Fruit fly (Drosophila melanogaster) whole organism, embryonic: Measurements from ENCODE around the gene Chd64.
A peak's percentile ranks its signal among the peaks of the same experiment; 100 is the strongest.

Experiments
- Atf-2 ChIP-seq: fragments of 200-800 bp; sonication (Bioruptor generic); optimal IDR thresholded peaks from 2 replicates; lab custom pipeline; 2016; ENCODE audit warnings: missing biosample characterization, missing genetic modification characterization
- Awh ChIP-seq: fragments of 200-800 bp; sonication (Bioruptor generic); IDR thresholded peaks from 2 replicates; pipeline ENCODE4, ENCODE4 v1.3.6; 2022; ENCODE audit warnings: missing biosample characterization, missing genetic modification characterization
- Bgb ChIP-seq: fragments of 200-800 bp; sonication (Bioruptor generic); IDR thresholded peaks from 2 replicates; pipeline ENCODE4 v1.3.6; 2022; ENCODE audit warnings: missing biosample characterization, missing genetic modification characterization; ENCODE audit not compliant: partially characterized antibody
- CG1024 ChIP-seq: fragments of 200-800 bp; sonication (Bioruptor generic); IDR thresholded peaks from 2 replicates; pipeline ENCODE4 v1.3.6; 2022; ENCODE audit warnings: missing biosample characterization, missing genetic modification characterization
- CG11093 ChIP-seq: fragments of 200-800 bp; sonication (Bioruptor generic); IDR thresholded peaks from 3 replicates; pipeline ENCODE4 v1.3.6; 2022; ENCODE audit warnings: missing biosample characterization, missing genetic modification characterization
- CG11398 ChIP-seq: fragments of 200-800 bp; sonication (Bioruptor generic); optimal IDR thresholded peaks from 2 replicates; lab custom pipeline; 2016; ENCODE audit warnings: missing biosample characterization, missing genetic modification characterization
- CG11696 ChIP-seq: fragments of 200-800 bp; sonication (Bioruptor generic); IDR thresholded peaks from 2 replicates; pipeline ENCODE4 v1.3.6; 2022; ENCODE audit warnings: missing biosample characterization, missing genetic modification characterization
- CG12071 ChIP-seq: fragments of 200-800 bp; sonication (Bioruptor generic); optimal IDR thresholded peaks from 3 replicates; lab custom pipeline; 2018; ENCODE audit warnings: missing biosample characterization, mild to moderate bottlenecking, missing genetic modification characterization
- CG12769 ChIP-seq: fragments of 200-800 bp; sonication (Bioruptor generic); optimal IDR thresholded peaks from 2 replicates; lab custom pipeline; 2019; ENCODE audit warnings: missing biosample characterization, mild to moderate bottlenecking, missing genetic modification characterization, moderate library complexity
- CG14014 ChIP-seq: fragments of 200-800 bp; sonication (Bioruptor generic); IDR thresholded peaks from 2 replicates; pipeline ENCODE4 v1.3.6; 2022; ENCODE audit warnings: missing biosample characterization, missing genetic modification characterization
- CG14860 ChIP-seq: fragments of 200-800 bp; sonication (Bioruptor generic); IDR thresholded peaks from 3 replicates; pipeline ENCODE4 v1.3.6; 2022; ENCODE audit warnings: missing biosample characterization, missing genetic modification characterization; ENCODE audit not compliant: partially characterized antibody
- CG18011 ChIP-seq: fragments of 200-800 bp; sonication (Bioruptor generic); optimal IDR thresholded peaks from 2 replicates; lab custom pipeline; 2017; ENCODE audit warnings: missing biosample characterization, missing genetic modification characterization, mild to moderate bottlenecking, moderate library complexity, missing genotype
- CG1832 ChIP-seq: fragments of 200-800 bp; sonication (Bioruptor generic); optimal IDR thresholded peaks from 2 replicates; lab custom pipeline; 2017; ENCODE audit warnings: missing biosample characterization, mild to moderate bottlenecking, missing genetic modification characterization, inconsistent platforms
- CG2202 ChIP-seq: fragments of 200-800 bp; sonication (Bioruptor generic); optimal IDR thresholded peaks from 2 replicates; lab custom pipeline; 2018; ENCODE audit warnings: missing biosample characterization, mild to moderate bottlenecking, missing genetic modification characterization
- CG3838 ChIP-seq: fragments of 200-800 bp; sonication (Bioruptor generic); optimal IDR thresholded peaks from 3 replicates; lab custom pipeline; 2016; ENCODE audit warnings: missing biosample characterization, missing genetic modification characterization
- CG3995 ChIP-seq: fragments of 200-800 bp; sonication (Bioruptor generic); optimal IDR thresholded peaks from 3 replicates; lab custom pipeline; 2016; ENCODE audit warnings: missing biosample characterization, missing genetic modification characterization
- CG5953 ChIP-seq: fragments of 200-800 bp; sonication (Bioruptor generic); IDR thresholded peaks from 2 replicates; pipeline ENCODE4 v1.3.6; 2022; ENCODE audit warnings: missing biosample characterization, missing genetic modification characterization
- CG6254 ChIP-seq: fragments of 200-800 bp; sonication (Bioruptor generic); optimal IDR thresholded peaks from 3 replicates; lab custom pipeline; 2017; ENCODE audit warnings: mild to moderate bottlenecking, missing biosample characterization, missing genetic modification reagents, missing genetic modification characterization
- CG6683 ChIP-seq: fragments of 200-800 bp; sonication (Bioruptor generic); optimal IDR thresholded peaks from 2 replicates; lab custom pipeline; 2017; ENCODE audit warnings: missing biosample characterization, mild to moderate bottlenecking, missing genetic modification characterization, missing genetic modification reagents
- CG7745 ChIP-seq: fragments of 200-800 bp; sonication (Bioruptor generic); optimal IDR thresholded peaks from 2 replicates; lab custom pipeline; 2018; ENCODE audit warnings: missing biosample characterization, mild to moderate bottlenecking, missing genetic modification characterization, moderate library complexity
- CG8290 ChIP-seq, 3 experiments: fragments of 200-800 bp; sonication (Bioruptor generic); optimal IDR thresholded peaks; 2 replicates each; lab custom pipeline; 2016 to 2019; ENCODE audit warnings: missing biosample characterization in 3 of 3, missing genetic modification characterization in 3 of 3, mild to moderate bottlenecking in 2 of 3, moderate library complexity in 1 of 3
- CG8359 ChIP-seq: fragments of 200-800 bp; sonication (Bioruptor generic); optimal IDR thresholded peaks from 2 replicates; lab custom pipeline; 2017; ENCODE audit warnings: missing biosample characterization, mild to moderate bottlenecking, missing genetic modification characterization, borderline replicate concordance
- CG9876 ChIP-seq: fragments of 200-800 bp; sonication (Bioruptor generic); optimal IDR thresholded peaks from 2 replicates; lab custom pipeline; 2016; ENCODE audit warnings: missing biosample characterization, missing genetic modification characterization
- Chrac-16 ChIP-seq: fragments of 200-800 bp; sonication (Bioruptor generic); optimal IDR thresholded peaks from 3 replicates; lab custom pipeline; 2016; ENCODE audit warnings: missing biosample characterization, missing genetic modification characterization
- E2f2 ChIP-seq: fragments of 200-800 bp; sonication (Bioruptor generic); IDR thresholded peaks from 2 replicates; pipeline ENCODE4 v1.3.6; 2022; ENCODE audit warnings: missing biosample characterization, missing genetic modification characterization
- Mrtf ChIP-seq: fragments of 200-800 bp; sonication (Bioruptor generic); IDR thresholded peaks from 3 replicates; pipeline ENCODE4 v1.3.6; 2022; ENCODE audit warnings: missing biosample characterization, missing genetic modification characterization
- Rx ChIP-seq: fragments of 200-800 bp; sonication (Bioruptor generic); IDR thresholded peaks from 2 replicates; pipeline ENCODE4 v1.3.6; 2022; ENCODE audit warnings: missing biosample characterization, missing genetic modification characterization
- Taf1 ChIP-seq: fragments of 200-800 bp; sonication (Bioruptor generic); IDR thresholded peaks from 2 replicates; pipeline ENCODE4 v1.3.6; 2022; ENCODE audit warnings: missing biosample characterization, missing genetic modification characterization
- ash1 ChIP-seq: fragments of 200-800 bp; sonication (Bioruptor generic); optimal IDR thresholded peaks from 2 replicates; lab custom pipeline; 2018; ENCODE audit warnings: missing biosample characterization, mild to moderate bottlenecking, missing genetic modification characterization
- bcd ChIP-seq: fragments of 200-800 bp; sonication (Bioruptor generic); optimal IDR thresholded peaks from 2 replicates; lab custom pipeline; 2017; ENCODE audit warnings: missing biosample characterization, mild to moderate bottlenecking, missing genetic modification characterization
- chm ChIP-seq: fragments of 200-800 bp; sonication (Bioruptor generic); IDR thresholded peaks from 2 replicates; pipeline ENCODE4 v1.3.6; 2022; ENCODE audit warnings: missing biosample characterization, missing genetic modification characterization
- cwo ChIP-seq: fragments of 200-800 bp; sonication (Bioruptor generic); optimal IDR thresholded peaks from 3 replicates; lab custom pipeline; 2017; ENCODE audit warnings: missing biosample characterization, missing genetic modification characterization, mild to moderate bottlenecking, moderate library complexity, missing genetic modification reagents
- da ChIP-seq: fragments of 200-800 bp; sonication (Bioruptor generic); optimal IDR thresholded peaks from 2 replicates; lab custom pipeline; 2016; ENCODE audit warnings: missing biosample characterization, missing genetic modification characterization
- dati ChIP-seq: fragments of 200-800 bp; sonication (Bioruptor generic); IDR thresholded peaks from 2 replicates; pipeline ENCODE4 v1.3.6; 2022; ENCODE audit warnings: missing biosample characterization, missing genetic modification characterization
- emc ChIP-seq: fragments of 200-800 bp; sonication (Bioruptor generic); optimal IDR thresholded peaks from 2 replicates; lab custom pipeline; 2016; ENCODE audit warnings: missing biosample characterization, missing genetic modification characterization
- ems ChIP-seq: fragments of 200-800 bp; sonication (Bioruptor generic); optimal IDR thresholded peaks from 3 replicates; lab custom pipeline; 2016; ENCODE audit warnings: missing biosample characterization, missing genetic modification characterization
- eyg ChIP-seq: fragments of 200-800 bp; sonication (Bioruptor generic); optimal IDR thresholded peaks from 3 replicates; lab custom pipeline; 2016; ENCODE audit warnings: missing biosample characterization, missing genetic modification characterization
- fd102C ChIP-seq: fragments of 200-800 bp; sonication (Bioruptor generic); optimal IDR thresholded peaks from 2 replicates; lab custom pipeline; 2018; ENCODE audit warnings: missing biosample characterization, mild to moderate bottlenecking, missing genetic modification characterization, moderate library complexity
- fd96Cb ChIP-seq: fragments of 200-800 bp; sonication (Bioruptor generic); optimal IDR thresholded peaks from 2 replicates; lab custom pipeline; 2018; ENCODE audit warnings: missing biosample characterization, mild to moderate bottlenecking, missing genetic modification characterization, moderate library complexity
- fu2 ChIP-seq: fragments of 200-800 bp; sonication (Bioruptor generic); optimal IDR thresholded peaks from 2 replicates; lab custom pipeline; 2016; ENCODE audit warnings: missing biosample characterization, missing genetic modification characterization
- gfzf ChIP-seq: fragments of 200-800 bp; sonication (Bioruptor generic); optimal IDR thresholded peaks from 2 replicates; lab custom pipeline; 2016; ENCODE audit warnings: missing biosample characterization, mild to moderate bottlenecking, missing genetic modification characterization, moderate library complexity
- hkb ChIP-seq, 2 experiments: fragments of 200-800 bp in 1 of 2; fragments of >200 bp in 1 of 2; sonication (Bioruptor generic) in 1 of 2; IDR thresholded peaks in 1 of 2; optimal IDR thresholded peaks in 1 of 2; 2 replicates each; pipeline versions ENCODE4 v1.3.6 to Lab custom; 2017 to 2022; ENCODE audit warnings: missing biosample characterization in 1 of 2, missing genetic modification characterization in 1 of 2
- ind ChIP-seq: fragments of 200-800 bp; sonication (Bioruptor generic); optimal IDR thresholded peaks from 3 replicates; lab custom pipeline; 2016; ENCODE audit warnings: missing biosample characterization, missing genetic modification characterization
- ken ChIP-seq: fragments of 200-800 bp; sonication (Bioruptor generic); IDR thresholded peaks from 3 replicates; pipeline ENCODE4 v1.3.6; 2022; ENCODE audit warnings: missing biosample characterization, missing genetic modification characterization
- row ChIP-seq: fragments of 200-800 bp; sonication (Bioruptor generic); IDR thresholded peaks from 3 replicates; pipeline ENCODE4 v1.3.6; 2022; ENCODE audit warnings: missing biosample characterization, missing genetic modification characterization
- seq ChIP-seq: fragments of 200-800 bp; sonication (Bioruptor generic); IDR thresholded peaks from 2 replicates; pipeline ENCODE4 v1.3.6; 2022; ENCODE audit warnings: missing biosample characterization, missing genetic modification characterization
- sr ChIP-seq: fragments of 200-800 bp; sonication (Bioruptor generic); IDR thresholded peaks from 3 replicates; pipeline ENCODE4 v1.3.6; 2022; ENCODE audit warnings: missing biosample characterization, missing genetic modification characterization
- zen ChIP-seq: fragments of 200-800 bp; sonication (Bioruptor generic); optimal IDR thresholded peaks from 3 replicates; lab custom pipeline; 2018; ENCODE audit warnings: missing biosample characterization, mild to moderate bottlenecking, missing genetic modification characterization, moderate library complexity
- zfh2 ChIP-seq: fragments of 200-800 bp; sonication (Bioruptor generic); optimal IDR thresholded peaks from 2 replicates; lab custom pipeline; 2016; ENCODE audit warnings: missing biosample characterization, missing genetic modification characterization

Chd64 gene

dm6 chr3L:4119636-4120357 lies 2.4 kb downstream of the Chd64 start (continued):
- no peak for TF ChIP-seq zen (tag; lab: Kevin White, UChicago)
- 0 out of 2 replicates have a peak, but pooled peaks have one; percentile 9 for TF ChIP-seq chm (GFP tag; lab: Robert Waterston, UW)
- no peak for TF ChIP-seq cwo (GFP tag; lab: Kevin White, UChicago)
- TF ChIP-seq CG1024 (GFP tag; lab: Robert Waterston, UW): no peak
- no peak for TF ChIP-seq Rx (GFP tag; lab: Robert Waterston, UW)
- no peak for TF ChIP-seq Atf-2
- no peak for TF ChIP-seq CG7745 (tag; lab: Kevin White, UChicago)
- no peak for TF ChIP-seq CG11093
- TF ChIP-seq fd102C (GFP tag; lab: Kevin White, UChicago): no peak
- no peak for TF ChIP-seq CG9876
- TF ChIP-seq CG14014: no peak
- TF ChIP-seq fu2: no peak
- TF ChIP-seq CG6683 (GFP tag; lab: Kevin White, UChicago): no peak
- TF ChIP-seq CG11696 (GFP tag; lab: Robert Waterston, UW): no peak
- TF ChIP-seq da (GFP tag; lab: Kevin White, UChicago): no peak
- peak; percentile 63 for TF ChIP-seq CG12769 (tag; lab: Kevin White, UChicago)
- no peak for TF ChIP-seq dati (GFP tag; lab: Robert Waterston, UW)
- TF ChIP-seq Awh (GFP tag; lab: Robert Waterston, UW): no peak
- TF ChIP-seq CG1832 (GFP tag; lab: Kevin White, UChicago): no peak
- no peak for TF ChIP-seq CG8290 (GFP tag; optimal IDR thresholded peaks at IDR 0.05; lab: Kevin White, UChicago)
- TF ChIP-seq CG8290 (tag; optimal IDR thresholded peaks at IDR 0.05; lab: Kevin White, UChicago): no peak
- TF ChIP-seq seq (GFP tag; lab: Robert Waterston, UW): no peak
- TF ChIP-seq CG14860: no peak
- TF ChIP-seq hkb (optimal IDR thresholded peaks at IDR 0.05; lab: Kevin White, UChicago): no peak
- 0 out of 2 replicates have a peak, but pooled peaks have one; percentile 7 for TF ChIP-seq hkb (GFP tag; IDR thresholded peaks at IDR 0.05; lab: Robert Waterston, UW)
- TF ChIP-seq CG2202 (tag; lab: Kevin White, UChicago): no peak
- no peak for TF ChIP-seq ash1 (GFP tag; lab: Kevin White, UChicago)
- TF ChIP-seq CG5953 (GFP tag; lab: Robert Waterston, UW): no peak
- TF ChIP-seq row (GFP tag; lab: Robert Waterston, UW): peak; percentile 30; the same call in 1 of the 3 replicates
- no peak for TF ChIP-seq CG3995 (GFP tag; lab: Kevin White, UChicago)
- no peak for TF ChIP-seq Taf1 (GFP tag; lab: Robert Waterston, UW)
- TF ChIP-seq CG6254 (GFP tag; lab: Kevin White, UChicago): peak; percentile 23
- no peak for TF ChIP-seq fd96Cb (tag; lab: Kevin White, UChicago)
- TF ChIP-seq CG3838 (GFP tag; lab: Kevin White, UChicago): no peak
- no peak for TF ChIP-seq CG11398 (GFP tag; lab: Kevin White, UChicago)
- no peak for TF ChIP-seq gfzf
- TF ChIP-seq CG18011 (GFP tag; lab: Kevin White, UChicago): no peak
- TF ChIP-seq CG8359 (GFP tag; lab: Kevin White, UChicago): no peak
- no peak for TF ChIP-seq Chrac-16 (GFP tag; lab: Kevin White, UChicago)
- no peak for TF ChIP-seq ind
- TF ChIP-seq ken (GFP tag; lab: Robert Waterston, UW): no peak
- TF ChIP-seq zfh2 (GFP tag; lab: Kevin White, UChicago): no peak
- TF ChIP-seq eyg: no peak
- TF ChIP-seq CG12071 (GFP tag; lab: Kevin White, UChicago): peak; percentile 14
- no peak for TF ChIP-seq Bgb (GFP tag; lab: Robert Waterston, UW)
- peak; percentile 9 for TF ChIP-seq bcd (GFP tag; lab: Kevin White, UChicago)
- no peak for TF ChIP-seq Mrtf
- no peak for TF ChIP-seq ems
- no peak for TF ChIP-seq E2f2
- TF ChIP-seq sr (GFP tag; lab: Robert Waterston, UW): no peak
- TF ChIP-seq emc (GFP tag; lab: Kevin White, UChicago): no peak
